Worm (Caenorhabditis elegans): ENCODE results near the gene nhr-133.

The nhr-133 gene

DNA sequence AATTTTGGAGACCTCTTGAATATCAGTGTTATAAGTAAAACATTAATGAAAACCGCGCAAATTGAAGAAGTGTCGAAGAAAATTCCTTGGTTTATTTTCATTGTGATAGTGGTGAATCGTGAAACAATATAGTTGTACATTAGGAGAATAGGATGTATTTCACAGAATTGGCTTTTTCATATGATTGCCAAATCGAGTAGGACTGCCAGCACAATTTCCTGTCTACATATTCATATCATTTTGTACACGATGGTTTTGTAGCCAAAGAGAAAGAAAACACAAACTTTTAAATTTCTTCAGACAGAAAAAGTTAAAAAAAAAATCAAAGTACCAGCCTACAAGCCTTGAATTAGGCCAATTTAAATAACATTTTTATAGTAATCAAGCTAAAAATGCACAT lies 48.2 kb downstream of the nhr-133 start, which contains the start of gene str-255:
str-255 (minus strand) TSS at position 101 of the 400 bp plus-strand sequence.
- no peak for TF ChIP-seq ceh-82 (tag; optimal IDR thresholded peaks at IDR 0.05)
- TF ChIP-seq elt-3 (tag; optimal IDR thresholded peaks at IDR 0.05), result no peak
- no peak for TF ChIP-seq nhr-12 (tag; optimal IDR thresholded peaks at IDR 0.05)
- no peak for TF ChIP-seq zag-1 (tag; optimal IDR thresholded peaks at IDR 0.05)
- no peak for TF ChIP-seq nhr-77 (tag; optimal IDR thresholded peaks at IDR 0.05)
- TF ChIP-seq R02D3.7 (tag; optimal IDR thresholded peaks at IDR 0.05), result no peak
- TF ChIP-seq nhr-237 (tag; optimal IDR thresholded peaks at IDR 0.05), result no peak
- TF ChIP-seq ceh-16 (tag; optimal IDR thresholded peaks at IDR 0.05), result no peak
- TF ChIP-seq nhr-25 (tag; optimal IDR thresholded peaks at IDR 0.05), result no peak
- no peak for TF ChIP-seq nhr-10 (tag; optimal IDR thresholded peaks at IDR 0.05)
- no peak for TF ChIP-seq skn-1 (tag; optimal IDR thresholded peaks at IDR 0.05)
- no peak for TF ChIP-seq unc-55 (GFP tag; optimal IDR thresholded peaks at IDR 0.05)
- no peak for TF ChIP-seq peb-1 (tag; optimal IDR thresholded peaks at IDR 0.05)
- TF ChIP-seq nhr-129 (tag; optimal IDR thresholded peaks at IDR 0.05), result no peak
- TF ChIP-seq alr-1 (tag; optimal IDR thresholded peaks at IDR 0.05), result no peak
- TF ChIP-seq blmp-1 (tag; optimal IDR thresholded peaks at IDR 0.05; ENCODE audit: insufficient read depth), result no peak
- TF ChIP-seq unc-62 (GFP tag; optimal IDR thresholded peaks at IDR 0.05), result no peak
- no peak for TF ChIP-seq lin-13 (GFP tag; optimal IDR thresholded peaks at IDR 0.05)
- no peak for TF ChIP-seq nhr-6 (tag; optimal IDR thresholded peaks at IDR 0.05)
